Worm (Caenorhabditis elegans): ENCODE results near the gene srd-41.

ce11 chrX:12360444-12360843, 33.9 kb downstream of the srd-41 start, which contains the start of the genes nspc-15 and F19H6.6:
- no peak for TF ChIP-seq nhr-12 (tag; optimal IDR thresholded peaks at IDR 0.05)
- no peak for TF ChIP-seq nhr-237 (tag; optimal IDR thresholded peaks at IDR 0.05)
- TF ChIP-seq ceh-43 (GFP tag; optimal IDR thresholded peaks at IDR 0.05): no peak
- no peak for TF ChIP-seq elt-3 (tag; optimal IDR thresholded peaks at IDR 0.05)
- no peak for TF ChIP-seq ztf-11 (tag; optimal IDR thresholded peaks at IDR 0.05)
- no peak for TF ChIP-seq flh-1 (GFP tag; optimal IDR thresholded peaks at IDR 0.05)
- TF ChIP-seq snpc-4 (tag; optimal IDR thresholded peaks at IDR 0.05): no peak
- TF ChIP-seq unc-62 (GFP tag; optimal IDR thresholded peaks at IDR 0.05): no peak
- no peak for TF ChIP-seq lsy-2 (tag; optimal IDR thresholded peaks at IDR 0.05)
- no peak for TF ChIP-seq hlh-1 (tag; optimal IDR thresholded peaks at IDR 0.05)
- TF ChIP-seq unc-39 (tag; optimal IDR thresholded peaks at IDR 0.05): no peak
- no peak for TF ChIP-seq nhr-2 (tag; optimal IDR thresholded peaks at IDR 0.05)
- no peak for TF ChIP-seq ces-1 (GFP tag; optimal IDR thresholded peaks at IDR 0.05)
- no peak for TF ChIP-seq lin-13 (tag; optimal IDR thresholded peaks at IDR 0.05)
